Worm (Caenorhabditis elegans): ENCODE measurements around the gene H04D03.6.
A peak's percentile ranks its signal among the peaks of the same experiment; 100 is the strongest.

H04D03.6 gene

DNA sequence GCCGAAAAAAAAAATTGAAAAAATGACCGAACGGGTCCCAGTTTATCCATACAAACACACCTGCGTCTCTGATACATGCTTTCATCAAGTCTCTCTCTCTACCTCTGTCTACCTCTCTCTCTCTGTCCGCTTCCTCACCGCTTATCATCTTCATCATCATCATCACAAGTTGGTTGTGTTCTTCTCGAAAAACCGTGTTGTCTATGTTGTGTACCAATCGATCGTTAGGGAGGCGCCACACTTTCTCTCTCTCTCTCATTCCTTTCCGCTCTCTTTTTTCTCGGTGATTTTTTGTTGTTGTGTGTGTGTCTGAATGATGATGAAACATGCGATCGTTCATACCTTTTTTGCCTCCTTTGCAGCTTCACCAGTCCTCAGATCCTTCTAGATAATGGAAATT is 25.0 kb upstream of the H04D03.6 start (continued):
- TF ChIP-seq efl-3 (GFP tag; optimal IDR thresholded peaks at IDR 0.05) (no peak), rnt-1 (tag; optimal IDR thresholded peaks at IDR 0.05) (peak; percentile 32), blmp-1 (tag; optimal IDR thresholded peaks at IDR 0.05) (peak; percentile 91), alr-1 (tag; optimal IDR thresholded peaks at IDR 0.05; ENCODE audit: borderline replicate concordance) (no peak), nhr-11 (tag; optimal IDR thresholded peaks at IDR 0.05) (no peak), nhr-20 (tag; optimal IDR thresholded peaks at IDR 0.05) (peak; percentile 17)

DNA sequence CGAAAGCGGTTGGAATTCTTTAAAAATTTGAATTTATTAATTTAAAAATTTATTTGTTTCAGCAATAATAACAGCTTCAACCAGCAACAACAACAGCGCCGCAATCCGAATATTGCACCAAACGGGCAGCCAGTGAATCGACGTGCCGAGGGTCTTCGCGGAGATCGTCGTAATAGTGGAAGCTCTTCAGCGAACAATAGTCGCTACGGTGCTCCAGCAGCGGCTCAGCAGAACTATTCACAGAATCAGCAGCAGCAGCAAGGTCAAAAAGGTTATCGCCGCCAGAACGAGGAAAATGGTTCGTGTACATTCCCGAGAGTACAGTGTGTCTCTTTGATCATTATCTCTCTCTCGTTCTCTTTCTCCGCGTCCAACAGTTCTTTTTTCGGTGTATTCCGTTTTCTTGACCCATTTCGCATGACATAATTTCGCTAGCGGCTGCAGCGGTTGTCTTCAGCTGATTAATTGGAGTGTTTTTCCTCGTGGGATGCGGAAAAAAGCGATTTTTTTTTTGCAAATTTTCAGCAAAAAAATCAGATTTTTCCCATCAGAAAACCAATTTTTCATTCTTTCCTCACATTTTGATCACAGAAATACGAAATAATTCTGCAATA is 24.4 kb upstream of the H04D03.6 start:
- TF ChIP-seq blmp-1 (tag; optimal IDR thresholded peaks at IDR 0.05) (peak; percentile 71), efl-1 (optimal IDR thresholded peaks at IDR 0.05) (no peak), efl-1 (GFP tag; optimal IDR thresholded peaks at IDR 0.05 in 1 of 2) (peak in 1 of 2 experiments; percentile 68), mab-9 (GFP tag; IDR thresholded peaks at IDR 0.05) (no peak), nhr-85 (tag) (no peak)

- TF ChIP-seq tbx-2 (tag; optimal IDR thresholded peaks at IDR 0.05) (peak; percentile 63), mdl-1 (tag; optimal IDR thresholded peaks at IDR 0.05) (peak in 1 of 2 experiments; percentile 41), nhr-71 (tag; optimal IDR thresholded peaks at IDR 0.05) (peak; percentile 75), hpl-2 (GFP tag; optimal IDR thresholded peaks at IDR 0.05) (peak; percentile 62), aha-1 (tag; optimal IDR thresholded peaks at IDR 0.05) (peak; percentile 9), fkh-10 (GFP tag; optimal IDR thresholded peaks at IDR 0.05) (peak; percentile 76), ceh-8 (GFP tag; optimal IDR thresholded peaks at IDR 0.05) (peak; percentile 37), lin-14 (GFP tag; optimal IDR thresholded peaks at IDR 0.05) (peak; percentile 79), pag-3 (tag; optimal IDR thresholded peaks at IDR 0.05; ENCODE audit: borderline replicate concordance, insufficient read depth) (no peak), nhr-11 (tag; optimal IDR thresholded peaks at IDR 0.05) (no peak), skn-1 (tag; optimal IDR thresholded peaks at IDR 0.05) (peak; percentile 73), ets-5 (GFP tag; IDR thresholded peaks at IDR 0.05) (no peak), unc-98 (GFP tag; IDR thresholded peaks at IDR 0.05) (peak; percentile 60; the same call in 1 of the 2 replicates), lin-35 (GFP tag; optimal IDR thresholded peaks at IDR 0.05) (peak; percentile 54 to 62), aly-2 (tag; optimal IDR thresholded peaks at IDR 0.05) (no peak), dsc-1 (tag; optimal IDR thresholded peaks at IDR 0.05) (peak; percentile 83), lin-39 (tag; optimal IDR thresholded peaks at IDR 0.05) (peak; percentile 19), ceh-90 (tag; optimal IDR thresholded peaks at IDR 0.05) (no peak), alr-1 (tag; optimal IDR thresholded peaks at IDR 0.05; ENCODE audit: borderline replicate concordance) (no peak), isw-1 (GFP tag; IDR thresholded peaks at IDR 0.05) (peak; percentile 65), lsy-2 (tag; optimal IDR thresholded peaks at IDR 0.05) (peak; percentile 48 to 77), tlp-1 (tag; optimal IDR thresholded peaks at IDR 0.05) (no peak), egl-13 (tag; optimal IDR thresholded peaks at IDR 0.05) (peak; percentile 60), mep-1 (tag; optimal IDR thresholded peaks at IDR 0.05) (peak; percentile 62), blmp-1 (tag; optimal IDR thresholded peaks at IDR 0.05) (peak; percentile 33), efl-1 (optimal IDR thresholded peaks at IDR 0.05) (peak; percentile 75 to 76), efl-1 (GFP tag; optimal IDR thresholded peaks at IDR 0.05 in 1 of 2) (peak; percentile 61 to 97), nhr-84 (tag; optimal IDR thresholded peaks at IDR 0.05) (no peak), egl-27 (tag; optimal IDR thresholded peaks at IDR 0.05) (no peak), rnt-1 (tag; optimal IDR thresholded peaks at IDR 0.05) (peak; percentile 96), ztf-11 (tag; optimal IDR thresholded peaks at IDR 0.05) (peak in 1 of 2 experiments; percentile 73), ztf-4 (tag; optimal IDR thresholded peaks at IDR 0.05) (peak; percentile 65), lir-3 (tag; optimal IDR thresholded peaks at IDR 0.05; ENCODE audit: poor library complexity) (peak; percentile 76), nhr-28 (tag; optimal IDR thresholded peaks at IDR 0.05) (no peak), unc-86 (tag; optimal IDR thresholded peaks at IDR 0.05) (peak; percentile 65), xbp-1 (tag; optimal IDR thresholded peaks at IDR 0.05) (peak; percentile 71), snu-23 (GFP tag; optimal IDR thresholded peaks at IDR 0.05) (peak; percentile 81), ces-1 (GFP tag; optimal IDR thresholded peaks at IDR 0.05) (peak; percentile 7), ama-1 (optimal IDR thresholded peaks at IDR 0.05) (no peak), jun-1 (tag; optimal IDR thresholded peaks at IDR 0.05) (peak; percentile 70), unc-30 (tag; optimal IDR thresholded peaks at IDR 0.05) (no peak), zag-1 (tag; optimal IDR thresholded peaks at IDR 0.05) (no peak), hlh-4 (tag; optimal IDR thresholded peaks at IDR 0.05) (no peak), ceh-63 (GFP tag; optimal IDR thresholded peaks at IDR 0.05) (no peak)
Measured at ce11 chrIII:10461164-10461546, 22.5 kb upstream of the H04D03.6 start, which contains the start of gene atx-2. atx-2 (plus strand) TSS chrIII:10461389.

Data from whole organism, L1 larva.